Fruit fly (Drosophila melanogaster): ENCODE results near the gene CG3982.
A peak's percentile ranks its signal among the peaks of the same experiment; 100 is the strongest.

CG3982 gene

dm6 chr3L:9441907-9442479 lies 24.8 kb upstream of the CG3982 start, which contains the start of the genes Bet3 and Nf-YA (continued):
- TF ChIP-seq btn (GFP tag; optimal IDR thresholded peaks at IDR 0.05) (no peak), schlank (tag; optimal IDR thresholded peaks at IDR 0.05) (no peak), Xrp1 (GFP tag; IDR thresholded peaks at IDR 0.05) (peak; percentile 37; the same call in 1 of the 2 replicates), CG4854 (GFP tag; optimal IDR thresholded peaks at IDR 0.05) (peak; percentile 8), CG9215 (GFP tag; IDR thresholded peaks at IDR 0.05) (peak; percentile 38; the same call in 1 of the 2 replicates), mirr (GFP tag; optimal IDR thresholded peaks at IDR 0.05) (no peak), CG31388 (GFP tag; optimal IDR thresholded peaks at IDR 0.05) (peak; percentile 39), Ptx1 (GFP tag; IDR thresholded peaks at IDR 0.05) (peak; percentile 53; the same call in 1 of the 2 replicates), sens-2 (GFP tag; IDR thresholded peaks at IDR 0.05) (no peak), ham (GFP tag; IDR thresholded peaks at IDR 0.05) (no peak), ab (GFP tag; optimal IDR thresholded peaks at IDR 0.05) (no peak), CG5245 (GFP tag; optimal IDR thresholded peaks at IDR 0.05) (no peak), Lim3 (GFP tag; IDR thresholded peaks at IDR 0.05) (no peak), CG7372 (GFP tag; IDR thresholded peaks at IDR 0.05) (peak; percentile 60; the same call in 1 of the 2 replicates), CG17186 (GFP tag; optimal IDR thresholded peaks at IDR 0.05) (peak; percentile 31), CoRest (tag; optimal IDR thresholded peaks at IDR 0.05) (peak; percentile 61), CG15073 (GFP tag; optimal IDR thresholded peaks at IDR 0.05) (no peak), fd102C (GFP tag; optimal IDR thresholded peaks at IDR 0.05) (peak; percentile 11), Hmx (GFP tag; optimal IDR thresholded peaks at IDR 0.05) (no peak), CG8388 (GFP tag; optimal IDR thresholded peaks at IDR 0.05) (peak; percentile 21), Mes4 (GFP tag; optimal IDR thresholded peaks at IDR 0.05) (no peak), CG2129 (GFP tag; IDR thresholded peaks at IDR 0.05; ENCODE audit: partially characterized antibody) (peak; percentile 73), Nf-YA (GFP tag; IDR thresholded peaks at IDR 0.05) (no peak), tin (GFP tag; optimal IDR thresholded peaks at IDR 0.05) (peak; percentile 72), CG7745 (tag; optimal IDR thresholded peaks at IDR 0.05) (no peak), CG6689 (GFP tag; IDR thresholded peaks at IDR 0.05) (no peak), eve (GFP tag; optimal IDR thresholded peaks at IDR 0.05) (no peak), mld (GFP tag; IDR thresholded peaks at IDR 0.05; ENCODE audit: partially characterized antibody) (peak; percentile 62; the same call in 1 of the 3 replicates), sna (GFP tag; IDR thresholded peaks at IDR 0.05; ENCODE audit: partially characterized antibody) (peak; percentile 84), Xbp1 (GFP tag; optimal IDR thresholded peaks at IDR 0.05) (peak; percentile 78), NK7.1 (GFP tag; optimal IDR thresholded peaks at IDR 0.05) (no peak), MESR4 (GFP tag; optimal IDR thresholded peaks at IDR 0.05) (peak; percentile 92), cad (GFP tag; optimal IDR thresholded peaks at IDR 0.05) (no peak), CG4282 (GFP tag; optimal IDR thresholded peaks at IDR 0.05) (peak; percentile 30), Awh (GFP tag; IDR thresholded peaks at IDR 0.05) (no peak), CG3281 (GFP tag; optimal IDR thresholded peaks at IDR 0.05) (peak; percentile 40), CG3726 (GFP tag; IDR thresholded peaks at IDR 0.05) (no peak), lbe (GFP tag; optimal IDR thresholded peaks at IDR 0.05) (peak; percentile 22), CG10366 (GFP tag; IDR thresholded peaks at IDR 0.05) (peak; percentile 45), CG15269 (tag; optimal IDR thresholded peaks at IDR 0.05) (peak; percentile 39), Mad (GFP tag; optimal IDR thresholded peaks at IDR 0.05) (no peak), CHES-1-like (GFP tag; optimal IDR thresholded peaks at IDR 0.05) (peak; percentile 63), CG12104 (GFP tag; optimal IDR thresholded peaks at IDR 0.05) (peak; percentile 30), CG10274 (GFP tag; optimal IDR thresholded peaks at IDR 0.05) (no peak), CG17328 (GFP tag; IDR thresholded peaks at IDR 0.05) (peak; percentile 31; the same call in 1 of the 2 replicates), odd (GFP tag; optimal IDR thresholded peaks at IDR 0.05) (no peak), her (GFP tag; optimal IDR thresholded peaks at IDR 0.05) (peak; percentile 36), Oli (tag; optimal IDR thresholded peaks at IDR 0.05) (no peak), CG1792 (GFP tag; optimal IDR thresholded peaks at IDR 0.05) (peak; percentile 27), BtbVII (GFP tag; optimal IDR thresholded peaks at IDR 0.05) (no peak), CG12219 (GFP tag; optimal IDR thresholded peaks at IDR 0.05) (no peak)

Measured in whole organism, embryonic.